Fruit fly (Drosophila melanogaster) whole organism, embryonic: ENCODE results near the gene Pgd.

Experiments
- CG10462 ChIP-seq: fragments of 200-800 bp; sonication (Bioruptor generic); optimal IDR thresholded peaks from 2 replicates; lab custom pipeline; 2016; ENCODE audit warnings: missing biosample characterization, missing genetic modification characterization
- CG11456 ChIP-seq: fragments of 200-800 bp; sonication (Bioruptor generic); IDR thresholded peaks from 3 replicates; pipeline ENCODE4 v1.3.6; 2022; ENCODE audit warnings: missing biosample characterization, missing genetic modification characterization
- CG12391 ChIP-seq: fragments of 200-800 bp; sonication (Bioruptor generic); optimal IDR thresholded peaks from 3 replicates; lab custom pipeline; 2018; ENCODE audit warnings: missing biosample characterization, mild to moderate bottlenecking, missing genetic modification characterization, moderate library complexity
- CG14965 ChIP-seq: fragments of 200-800 bp; sonication (Bioruptor generic); optimal IDR thresholded peaks from 2 replicates; lab custom pipeline; 2016; ENCODE audit warnings: missing biosample characterization, missing genetic modification characterization, borderline replicate concordance
- CG15073 ChIP-seq: fragments of 200-800 bp; sonication (Bioruptor generic); optimal IDR thresholded peaks from 2 replicates; lab custom pipeline; 2016; ENCODE audit warnings: missing biosample characterization, missing genetic modification characterization
- CG15601 ChIP-seq: fragments of 200-800 bp; sonication (Bioruptor generic); optimal IDR thresholded peaks from 3 replicates; lab custom pipeline; 2019; ENCODE audit warnings: missing biosample characterization, mild to moderate bottlenecking, missing genetic modification characterization, moderate library complexity
- CG1603 ChIP-seq: fragments of 200-800 bp; sonication (Bioruptor generic); optimal IDR thresholded peaks from 2 replicates; lab custom pipeline; 2019; ENCODE audit warnings: missing biosample characterization, mild to moderate bottlenecking, missing genetic modification characterization, moderate library complexity
- CG1647 ChIP-seq: fragments of 200-800 bp; sonication (Bioruptor generic); optimal IDR thresholded peaks from 3 replicates; lab custom pipeline; 2016; ENCODE audit warnings: missing biosample characterization, missing genetic modification characterization
- CG16863 ChIP-seq: fragments of 200-800 bp; sonication (Bioruptor generic); optimal IDR thresholded peaks from 3 replicates; lab custom pipeline; 2016; ENCODE audit warnings: missing biosample characterization, missing genetic modification characterization
- CG18011 ChIP-seq: fragments of 200-800 bp; sonication (Bioruptor generic); optimal IDR thresholded peaks from 2 replicates; lab custom pipeline; 2017; ENCODE audit warnings: missing biosample characterization, missing genetic modification characterization, mild to moderate bottlenecking, moderate library complexity, missing genotype
- CG2712 ChIP-seq: fragments of 200-800 bp; optimal IDR thresholded peaks from 3 replicates; lab custom pipeline; 2019; ENCODE audit warnings: missing biosample characterization, mild to moderate bottlenecking, missing genetic modification characterization, moderate library complexity
- CG30020 ChIP-seq: fragments of 200-800 bp; optimal IDR thresholded peaks from 2 replicates; lab custom pipeline; 2019; ENCODE audit warnings: missing biosample characterization, mild to moderate bottlenecking, missing genetic modification characterization, moderate library complexity
- CG31388 ChIP-seq: fragments of 200-800 bp; sonication (Bioruptor generic); optimal IDR thresholded peaks from 2 replicates; lab custom pipeline; 2016; ENCODE audit warnings: missing biosample characterization, missing genetic modification characterization
- CG4617 ChIP-seq: fragments of 200-800 bp; sonication (Bioruptor generic); optimal IDR thresholded peaks from 3 replicates; lab custom pipeline; 2016; ENCODE audit warnings: missing biosample characterization, missing genetic modification characterization, borderline replicate concordance
- CG5180 ChIP-seq: fragments of 200-800 bp; sonication (Bioruptor generic); optimal IDR thresholded peaks from 3 replicates; lab custom pipeline; 2017; ENCODE audit warnings: missing biosample characterization, missing genetic modification characterization, mild to moderate bottlenecking, moderate library complexity, missing genetic modification reagents
- CG6272 ChIP-seq: fragments of 200-800 bp; sonication (Bioruptor generic); IDR thresholded peaks from 2 replicates; pipeline ENCODE4 v1.3.6; 2022; ENCODE audit warnings: missing biosample characterization, missing genetic modification characterization
- CG6654 ChIP-seq: fragments of 200-800 bp; sonication (Bioruptor generic); optimal IDR thresholded peaks from 2 replicates; lab custom pipeline; 2017; ENCODE audit warnings: missing biosample characterization, mild to moderate bottlenecking, missing genetic modification characterization
- CG6765 ChIP-seq: fragments of 200-800 bp; sonication (Bioruptor generic); optimal IDR thresholded peaks from 3 replicates; lab custom pipeline; 2017; ENCODE audit warnings: missing biosample characterization, mild to moderate bottlenecking, missing genetic modification characterization
- CG9437 ChIP-seq: fragments of 200-800 bp; sonication (Bioruptor generic); optimal IDR thresholded peaks from 2 replicates; lab custom pipeline; 2018; ENCODE audit warnings: missing biosample characterization, mild to moderate bottlenecking, missing genetic modification characterization
- CG9817 ChIP-seq: fragments of 200-800 bp; sonication (Bioruptor generic); optimal IDR thresholded peaks from 2 replicates; lab custom pipeline; 2018; ENCODE audit warnings: missing biosample characterization, mild to moderate bottlenecking, missing genetic modification characterization, moderate library complexity
- Dek ChIP-seq: fragments of 200-800 bp; sonication (Bioruptor generic); optimal IDR thresholded peaks from 3 replicates; lab custom pipeline; 2019; ENCODE audit warnings: missing biosample characterization, mild to moderate bottlenecking, missing genetic modification characterization, moderate library complexity
- Ets97D ChIP-seq: fragments of 200-800 bp; sonication (Bioruptor generic); optimal IDR thresholded peaks from 3 replicates; lab custom pipeline; 2016; ENCODE audit warnings: missing biosample characterization, missing genetic modification characterization
- Fer2 ChIP-seq: fragments of 200-800 bp; sonication (Bioruptor generic); optimal IDR thresholded peaks from 2 replicates; lab custom pipeline; 2018; ENCODE audit warnings: missing biosample characterization, mild to moderate bottlenecking, missing genetic modification characterization, moderate library complexity
- H2.0 ChIP-seq: fragments of 200-800 bp; sonication (Bioruptor generic); IDR thresholded peaks from 2 replicates; pipeline ENCODE4 v1.3.6; 2022; ENCODE audit warnings: missing biosample characterization, missing genetic modification characterization
- HmgZ ChIP-seq: fragments of 200-800 bp; sonication (Bioruptor generic); optimal IDR thresholded peaks from 2 replicates; lab custom pipeline; 2018; ENCODE audit warnings: missing biosample characterization, mild to moderate bottlenecking, missing genetic modification characterization
- Med ChIP-seq: fragments of 200-800 bp; sonication (Bioruptor generic); peaks from one replicate; lab custom pipeline; 2016; ENCODE audit warnings: missing biosample characterization, missing genetic modification characterization, mild to moderate bottlenecking, inconsistent platforms, moderate library complexity
- Rx ChIP-seq: fragments of 200-800 bp; sonication (Bioruptor generic); IDR thresholded peaks from 2 replicates; pipeline ENCODE4 v1.3.6; 2022; ENCODE audit warnings: missing biosample characterization, missing genetic modification characterization
- al ChIP-seq: fragments of 200-800 bp; sonication (Bioruptor generic); IDR thresholded peaks from 2 replicates; pipeline ENCODE4 v1.3.6; 2022; ENCODE audit warnings: missing biosample characterization, missing genetic modification characterization
- bbx ChIP-seq: fragments of 200-800 bp; sonication (Bioruptor generic); IDR thresholded peaks from 2 replicates; pipeline ENCODE4 v1.3.6; 2022; ENCODE audit warnings: missing biosample characterization, missing genetic modification characterization; ENCODE audit not compliant: partially characterized antibody
- btn ChIP-seq: fragments of 200-800 bp; sonication (Bioruptor generic); optimal IDR thresholded peaks from 2 replicates; lab custom pipeline; 2016; ENCODE audit warnings: missing biosample characterization, missing genetic modification characterization
- cato ChIP-seq: fragments of 200-800 bp; sonication (Bioruptor generic); optimal IDR thresholded peaks from 2 replicates; lab custom pipeline; 2016; ENCODE audit warnings: missing biosample characterization, missing genetic modification characterization, borderline replicate concordance
- her ChIP-seq: fragments of 200-800 bp; sonication (Bioruptor generic); optimal IDR thresholded peaks from 2 replicates; lab custom pipeline; 2016; ENCODE audit warnings: missing biosample characterization, missing genetic modification characterization
- kay ChIP-seq: fragments of 200-800 bp; sonication (Bioruptor generic); optimal IDR thresholded peaks from 2 replicates; lab custom pipeline; 2016; ENCODE audit warnings: missing biosample characterization, missing genetic modification characterization
- lilli ChIP-seq: fragments of 200-800 bp; sonication (Bioruptor generic); optimal IDR thresholded peaks from 3 replicates; lab custom pipeline; 2016; ENCODE audit warnings: missing biosample characterization, missing genetic modification characterization
- mld ChIP-seq: fragments of 200-800 bp; sonication (Bioruptor generic); IDR thresholded peaks from 3 replicates; pipeline ENCODE4 v1.3.6; 2022; ENCODE audit warnings: missing biosample characterization, missing genetic modification characterization; ENCODE audit not compliant: partially characterized antibody
- nmo ChIP-seq: fragments of 200-800 bp; sonication (Bioruptor generic); optimal IDR thresholded peaks from 2 replicates; lab custom pipeline; 2018; ENCODE audit warnings: missing biosample characterization, mild to moderate bottlenecking, missing genetic modification characterization, moderate library complexity
- nom ChIP-seq: fragments of 200-800 bp; sonication (Bioruptor generic); optimal IDR thresholded peaks from 2 replicates; lab custom pipeline; 2017; ENCODE audit warnings: missing biosample characterization, missing genetic modification characterization, mild to moderate bottlenecking, moderate library complexity, missing genetic modification reagents
- odd ChIP-seq: fragments of 200-800 bp; sonication (Bioruptor generic); optimal IDR thresholded peaks from 2 replicates; lab custom pipeline; 2017; ENCODE audit warnings: missing biosample characterization, mild to moderate bottlenecking, missing genetic modification characterization
- pros ChIP-seq: fragments of 200-800 bp; sonication (Bioruptor generic); optimal IDR thresholded peaks from 3 replicates; lab custom pipeline; 2019; ENCODE audit warnings: missing biosample characterization, mild to moderate bottlenecking, missing genetic modification characterization, moderate library complexity
- pum ChIP-seq: fragments of 200-800 bp; sonication (Bioruptor generic); optimal IDR thresholded peaks from 2 replicates; lab custom pipeline; 2016; ENCODE audit warnings: missing biosample characterization, missing genetic modification characterization
- shn ChIP-seq: fragments of 200-800 bp; sonication (Bioruptor generic); optimal IDR thresholded peaks from 3 replicates; lab custom pipeline; 2016; ENCODE audit warnings: missing biosample characterization, missing genetic modification characterization
- sisA ChIP-seq: fragments of 200-800 bp; sonication (Bioruptor generic); IDR thresholded peaks from 2 replicates; pipeline ENCODE4 v1.3.6; 2022; ENCODE audit warnings: missing biosample characterization, missing genetic modification characterization
- so ChIP-seq: fragments of 200-800 bp; sonication (Bioruptor generic); IDR thresholded peaks from 3 replicates; pipeline ENCODE4 v1.3.6; 2022; ENCODE audit warnings: missing biosample characterization, missing genetic modification characterization
- stc ChIP-seq: fragments of 200-800 bp; sonication (Bioruptor generic); IDR thresholded peaks from 2 replicates; pipeline ENCODE4 v1.3.6; 2022; ENCODE audit warnings: missing biosample characterization, missing genetic modification characterization
- sug ChIP-seq: fragments of 200-800 bp; optimal IDR thresholded peaks from 2 replicates; lab custom pipeline; 2019; ENCODE audit warnings: missing biosample characterization, mild to moderate bottlenecking, missing genetic modification characterization, moderate library complexity
- twi ChIP-seq: fragments of 200-800 bp; optimal IDR thresholded peaks from 2 replicates; lab custom pipeline; 2019; ENCODE audit warnings: missing biosample characterization, mild to moderate bottlenecking, missing genetic modification characterization, moderate library complexity
- vnd ChIP-seq: fragments of 200-800 bp; sonication (Bioruptor generic); IDR thresholded peaks from 3 replicates; pipeline ENCODE4 v1.3.6; 2022; ENCODE audit warnings: missing biosample characterization, missing genetic modification characterization; ENCODE audit not compliant: partially characterized antibody
- zen2 ChIP-seq: fragments of 200-800 bp; sonication (Bioruptor generic); IDR thresholded peaks from 3 replicates; pipeline ENCODE4 v1.3.6; 2022; ENCODE audit warnings: missing biosample characterization, missing genetic modification characterization; ENCODE audit not compliant: partially characterized antibody

The Pgd gene

dm6 chrX:2134965-2135758 lies 9.8 kb upstream of the Pgd start (continued):
- TF ChIP-seq cato (peak; percentile 67), Ets97D (peak; percentile 65), CG16863 (GFP tag; lab: Kevin White, UChicago) (peak; percentile 77), CG6272 (GFP tag; lab: Robert Waterston, UW) (peak; percentile 61), CG12391 (tag; lab: Kevin White, UChicago) (peak; percentile 93), bbx (GFP tag; lab: Robert Waterston, UW) (no peak), CG1603 (tag; lab: Kevin White, UChicago) (peak; percentile 90), sisA (GFP tag; lab: Robert Waterston, UW) (peak; percentile 79), CG9817 (tag; lab: Kevin White, UChicago) (peak; percentile 87), CG2712 (tag; lab: Kevin White, UChicago) (peak; percentile 93), vnd (no peak), zen2 (GFP tag; lab: Robert Waterston, UW) (no peak), kay (GFP tag; lab: Kevin White, UChicago) (peak; percentile 75), al (peak; percentile 79), HmgZ (tag; lab: Kevin White, UChicago) (peak; percentile 93), Fer2 (tag; lab: Kevin White, UChicago) (peak; percentile 83), Dek (tag; lab: Kevin White, UChicago) (peak; percentile 83), pros (GFP tag; lab: Kevin White, UChicago) (peak; percentile 94), Rx (GFP tag; lab: Robert Waterston, UW) (peak; percentile 65), so (GFP tag; lab: Robert Waterston, UW) (peak; percentile 80), nom (GFP tag; lab: Kevin White, UChicago) (peak; percentile 63), nmo (peak; percentile 92), stc (GFP tag; lab: Robert Waterston, UW) (peak; percentile 79), H2.0 (GFP tag; lab: Robert Waterston, UW) (peak; percentile 73), CG31388 (GFP tag; lab: Kevin White, UChicago) (peak; percentile 36), CG18011 (GFP tag; lab: Kevin White, UChicago) (peak; percentile 52), CG5180 (peak; percentile 81), mld (GFP tag; lab: Robert Waterston, UW) (no peak), CG6765 (GFP tag; lab: Kevin White, UChicago) (peak; percentile 91), sug (tag; lab: Kevin White, UChicago) (peak; percentile 90), CG15073 (peak; percentile 63), lilli (GFP tag; lab: Kevin White, UChicago) (peak; percentile 86), Med (GFP tag; lab: Kevin White, UChicago) (peak; percentile 97), CG9437 (GFP tag; lab: Kevin White, UChicago) (peak; percentile 78), CG15601 (tag; lab: Kevin White, UChicago) (peak; percentile 88), shn (peak; percentile 54), CG6654 (GFP tag; lab: Kevin White, UChicago) (peak; percentile 68), twi (tag; lab: Kevin White, UChicago) (peak; percentile 78), CG30020 (peak; percentile 64), CG4617 (GFP tag; lab: Kevin White, UChicago) (peak; percentile 64), btn (GFP tag; lab: Kevin White, UChicago) (peak; percentile 66), odd (GFP tag; lab: Kevin White, UChicago) (peak; percentile 85), CG10462 (GFP tag; lab: Kevin White, UChicago) (peak; percentile 66), CG1647 (GFP tag; lab: Kevin White, UChicago) (peak; percentile 54), her (GFP tag; lab: Kevin White, UChicago) (peak; percentile 62), pum (GFP tag; lab: Kevin White, UChicago) (peak; percentile 80), CG11456 (GFP tag; lab: Robert Waterston, UW) (peak; percentile 69), CG14965 (GFP tag; lab: Kevin White, UChicago) (peak; percentile 32)
